Worm (Caenorhabditis elegans): ENCODE measurements around the gene F56D1.1.
A peak's percentile ranks its signal among the peaks of the same experiment; 100 is the strongest.

The F56D1.1 gene

DNA sequence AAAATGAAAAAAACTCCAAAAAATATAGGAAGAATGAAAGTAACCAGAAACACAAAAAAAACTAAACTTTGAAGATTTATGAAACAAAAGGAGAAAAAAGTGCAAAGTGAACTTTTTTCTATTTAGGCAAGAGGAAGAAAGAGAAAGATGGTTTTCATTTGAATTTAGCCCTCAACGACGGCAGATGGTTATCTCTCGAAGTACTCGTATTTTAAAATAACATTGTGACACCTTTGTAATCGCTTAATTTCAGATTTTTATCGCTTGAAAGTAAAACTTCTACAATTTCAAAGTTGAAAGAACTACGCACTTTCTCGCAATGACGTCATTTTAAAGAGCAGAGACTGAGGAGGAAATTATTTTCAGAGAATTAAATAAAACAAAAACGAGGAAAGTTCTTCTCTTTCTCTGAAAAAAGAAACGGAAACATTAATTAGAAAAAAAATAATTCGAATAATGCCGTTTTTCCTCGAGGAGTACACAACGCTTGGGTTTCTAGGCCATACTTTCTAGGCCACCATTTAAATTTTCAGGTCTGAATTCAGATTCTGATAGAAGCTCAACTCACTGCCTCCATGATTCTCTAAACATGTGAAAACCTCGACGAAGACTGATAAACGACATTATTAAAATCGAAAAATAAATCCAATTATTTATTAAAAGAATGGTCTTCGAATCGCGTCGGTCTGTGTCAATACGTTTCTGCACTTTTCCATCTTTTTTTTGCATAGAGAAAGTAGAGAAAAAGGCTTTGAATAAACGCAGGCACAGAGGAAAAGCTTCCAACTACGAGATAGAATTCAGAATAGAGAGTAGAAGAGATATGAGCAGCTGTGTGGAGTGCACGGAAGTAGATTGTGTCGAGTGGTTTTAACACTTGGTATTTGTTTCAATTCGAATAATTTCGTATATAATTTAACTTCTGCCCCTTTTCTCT, 33.3 kb downstream of the F56D1.1 start:
- TF ChIP-seq ceh-34 (tag; optimal IDR thresholded peaks at IDR 0.05) (no peak), pax-1 (tag; optimal IDR thresholded peaks at IDR 0.05) (no peak), K02D7.2 (tag; optimal IDR thresholded peaks at IDR 0.05) (no peak), K09A11.1 (tag; optimal IDR thresholded peaks at IDR 0.05; ENCODE audit: insufficient read depth) (no peak), pha-4 (tag; optimal IDR thresholded peaks at IDR 0.05) (no peak), ceh-31 (tag; optimal IDR thresholded peaks at IDR 0.05) (peak; percentile 65), fkh-6 (tag; optimal IDR thresholded peaks at IDR 0.05) (no peak), C08G9.2 (tag; optimal IDR thresholded peaks at IDR 0.05) (peak; percentile 13), sox-2 (GFP tag; IDR thresholded peaks at IDR 0.05) (no peak), C38D4.7 (GFP tag; optimal IDR thresholded peaks at IDR 0.05) (no peak), nhr-11 (tag; optimal IDR thresholded peaks at IDR 0.05) (no peak), tbx-2 (tag; optimal IDR thresholded peaks at IDR 0.05) (peak; percentile 33), syd-9 (tag; optimal IDR thresholded peaks at IDR 0.05) (no peak), nfya-1 (tag; optimal IDR thresholded peaks at IDR 0.05) (no peak), rnt-1 (tag; optimal IDR thresholded peaks at IDR 0.05) (no peak), mec-3 (tag; optimal IDR thresholded peaks at IDR 0.05; ENCODE audit: borderline replicate concordance) (no peak), sox-4 (tag; optimal IDR thresholded peaks at IDR 0.05) (no peak), fkh-10 (GFP tag; optimal IDR thresholded peaks at IDR 0.05) (no peak), odd-2 (tag; optimal IDR thresholded peaks at IDR 0.05) (no peak), hlh-8 (tag; optimal IDR thresholded peaks at IDR 0.05) (no peak), pha-2 (tag; optimal IDR thresholded peaks at IDR 0.05) (no peak), ceh-48 (tag; optimal IDR thresholded peaks at IDR 0.05) (no peak), ceh-9 (tag; optimal IDR thresholded peaks at IDR 0.05) (no peak), lim-6 (tag; optimal IDR thresholded peaks at IDR 0.05) (no peak), madf-2 (tag; optimal IDR thresholded peaks at IDR 0.05) (no peak), ceh-6 (GFP tag; optimal IDR thresholded peaks at IDR 0.05) (no peak), gmeb-2 (tag; optimal IDR thresholded peaks at IDR 0.05) (no peak), hlh-15 (tag; optimal IDR thresholded peaks at IDR 0.05) (no peak), pag-3 (tag; optimal IDR thresholded peaks at IDR 0.05; ENCODE audit: borderline replicate concordance) (no peak), ttx-3 (tag; optimal IDR thresholded peaks at IDR 0.05) (no peak), dve-1 (tag; optimal IDR thresholded peaks at IDR 0.05) (no peak), hlh-13 (GFP tag; optimal IDR thresholded peaks at IDR 0.05) (no peak), ceh-24 (tag; optimal IDR thresholded peaks at IDR 0.05) (no peak), tbx-7 (tag; optimal IDR thresholded peaks at IDR 0.05) (peak; percentile 35), elt-2 (tag; optimal IDR thresholded peaks at IDR 0.05) (no peak), unc-86 (tag; optimal IDR thresholded peaks at IDR 0.05) (no peak), ets-4 (tag; optimal IDR thresholded peaks at IDR 0.05) (peak; percentile 44), ztf-16 (tag; optimal IDR thresholded peaks at IDR 0.05) (no peak), dmd-4 (tag; optimal IDR thresholded peaks at IDR 0.05; ENCODE audit: borderline replicate concordance) (no peak), sdc-2 (tag; optimal IDR thresholded peaks at IDR 0.05) (no peak), elt-4 (tag; optimal IDR thresholded peaks at IDR 0.05) (no peak), F13H6.1 (tag; optimal IDR thresholded peaks at IDR 0.05) (no peak), hlh-30 (tag; optimal IDR thresholded peaks at IDR 0.05; ENCODE audit: insufficient read depth) (no peak), ref-2 (tag; optimal IDR thresholded peaks at IDR 0.05) (no peak), ceh-22 (tag; optimal IDR thresholded peaks at IDR 0.05) (no peak), T23F11.4 (GFP tag; optimal IDR thresholded peaks at IDR 0.05) (no peak), ceh-45 (GFP tag; IDR thresholded peaks at IDR 0.05) (no peak), Y22D7AL.16 (tag; optimal IDR thresholded peaks at IDR 0.05) (no peak), ceh-14 (tag; optimal IDR thresholded peaks at IDR 0.05) (peak; percentile 53), ama-1 (optimal IDR thresholded peaks at IDR 0.05) (no peak), unc-42 (tag; optimal IDR thresholded peaks at IDR 0.05) (peak; percentile 60), ceh-2 (tag; optimal IDR thresholded peaks at IDR 0.05) (no peak)
